Worm (Caenorhabditis elegans) whole organism, L4 larva: ENCODE measurements around the gene F53B7.4.
A peak's percentile ranks its signal among the peaks of the same experiment; 100 is the strongest.

Experiments
- D1046.2 ChIP-seq: fragments of 200-800 bp; sonication (Bioruptor generic); IDR thresholded peaks from 2 replicates; pipeline ENCODE4 v1.3.6; 2022; ENCODE audit warnings: missing genetic modification characterization, missing compliant biosample characterization
- F44E2.7 ChIP-seq: fragments of 200-800 bp; sonication (Bioruptor generic); IDR thresholded peaks from 2 replicates; pipeline ENCODE4 v2.1.2; 2022; ENCODE audit warnings: missing genetic modification characterization, missing compliant biosample characterization
- F49E8.2 ChIP-seq: sonication (generic microtip); optimal IDR thresholded peaks from 2 replicates; lab custom pipeline; 2016; ENCODE audit warnings: missing compliant biosample characterization, mild to moderate bottlenecking, missing genetic modification characterization, borderline replicate concordance
- R02D3.7 ChIP-seq: fragments of 150-350 bp; sonication (generic microtip); optimal IDR thresholded peaks from 3 replicates; lab custom pipeline; 2014; ENCODE audit warnings: missing biosample characterization, missing genetic modification characterization
- T20F7.1 ChIP-seq: fragments of 200-800 bp; sonication (Bioruptor generic); optimal IDR thresholded peaks from 2 replicates; lab custom pipeline; 2018; ENCODE audit warnings: mild to moderate bottlenecking, missing genetic modification characterization, missing compliant biosample characterization
- Y48G9A.11 ChIP-seq: fragments of 200-800 bp; sonication (Bioruptor generic); IDR thresholded peaks from 2 replicates; pipeline ENCODE4 v1.3.6; 2022; ENCODE audit warnings: missing genetic modification reagents, missing genetic modification characterization, missing compliant biosample characterization
- Y5F2A.4 ChIP-seq: fragments of 200-800 bp; sonication (Bioruptor generic); optimal IDR thresholded peaks from 2 replicates; lab custom pipeline; 2018; ENCODE audit warnings: mild to moderate bottlenecking, missing genetic modification characterization, missing compliant biosample characterization
- Y75B8A.6 ChIP-seq: fragments of 200-800 bp; sonication (Bioruptor generic); IDR thresholded peaks from 2 replicates; pipeline ENCODE4 v1.3.6; 2022; ENCODE audit warnings: missing genetic modification reagents, missing genetic modification characterization, missing compliant biosample characterization
- ZK337.2 ChIP-seq: fragments of 200-800 bp; sonication (Bioruptor generic); IDR thresholded peaks from 2 replicates; pipeline ENCODE4 v1.3.6; 2022; ENCODE audit warnings: missing genetic modification reagents, missing genetic modification characterization, missing compliant biosample characterization
- ZK546.5 ChIP-seq, 2 experiments: sonication (generic microtip); optimal IDR thresholded peaks; 2 replicates each; lab custom pipeline; 2017; ENCODE audit warnings: missing biosample characterization in 2 of 2, missing genetic modification characterization in 2 of 2
- ama-1 ChIP-seq: fragments of 150-350 bp; optimal IDR thresholded peaks from 2 replicates; lab custom pipeline; 2014; ENCODE audit warnings: inconsistent platforms, mixed read lengths
- arid-1 ChIP-seq: fragments of 200-800 bp; sonication (Bioruptor generic); conservative IDR thresholded peaks from 2 replicates; pipeline ENCODE4 v1.3.6; 2022; ENCODE audit warnings: missing genetic modification reagents, missing genetic modification characterization, missing compliant biosample characterization
- ceh-20 ChIP-seq: fragments of 200-800 bp; sonication (Bioruptor generic); IDR thresholded peaks from 2 replicates; pipeline ENCODE4 v1.3.6; 2022; ENCODE audit warnings: missing genetic modification reagents, missing genetic modification characterization, missing compliant biosample characterization
- ceh-32 ChIP-seq: sonication (generic microtip); optimal IDR thresholded peaks from 2 replicates; lab custom pipeline; 2016; ENCODE audit warnings: mild to moderate bottlenecking, missing genetic modification characterization, missing compliant biosample characterization; ENCODE audit not compliant: poor library complexity
- ceh-44 ChIP-seq: fragments of 200-800 bp; sonication (Bioruptor generic); IDR thresholded peaks from 2 replicates; pipeline ENCODE4 v1.3.6; 2022; ENCODE audit warnings: missing genetic modification reagents, missing genetic modification characterization, missing compliant biosample characterization
- ceh-82 ChIP-seq: sonication (generic microtip); optimal IDR thresholded peaks from 2 replicates; lab custom pipeline; 2017; ENCODE audit warnings: missing biosample characterization, missing genetic modification characterization
- ces-1 ChIP-seq: fragments of 150-350 bp; sonication (generic microtip); optimal IDR thresholded peaks from 4 replicates; lab custom pipeline; 2014; ENCODE audit warnings: missing biosample characterization, missing genetic modification reagents, missing genetic modification characterization
- ctbp-1 ChIP-seq: fragments of 200-800 bp; sonication (Bioruptor generic); IDR thresholded peaks from 2 replicates; pipeline ENCODE4 v1.3.6; 2022; ENCODE audit warnings: missing genetic modification reagents, missing genetic modification characterization, missing compliant biosample characterization
- daf-12 ChIP-seq: fragments of 150-350 bp; optimal IDR thresholded peaks from 2 replicates; lab custom pipeline; 2014; ENCODE audit warnings: missing biosample characterization, missing genetic modification reagents, missing genetic modification characterization
- daf-16 ChIP-seq, 3 experiments: sonication (generic microtip); optimal IDR thresholded peaks; 2 replicates each; lab custom pipeline; 2016 to 2017; ENCODE audit warnings: missing genetic modification characterization in 3 of 3, missing genetic modification reagents in 3 of 3, mild to moderate bottlenecking in 2 of 3, missing compliant biosample characterization in 2 of 3, missing biosample characterization in 1 of 3, moderate library complexity in 1 of 3
- daf-8 ChIP-seq: fragments of 200-800 bp; sonication (Bioruptor generic); IDR thresholded peaks from 2 replicates; pipeline ENCODE4 v1.3.6; 2022; ENCODE audit warnings: missing genetic modification characterization, missing compliant biosample characterization
- dmd-8 ChIP-seq: fragments of 200-800 bp; sonication (Bioruptor generic); IDR thresholded peaks from 2 replicates; pipeline ENCODE4 v1.3.6; 2022; ENCODE audit warnings: missing genetic modification characterization, missing compliant biosample characterization
- dve-1 ChIP-seq: sonication (generic microtip); optimal IDR thresholded peaks from 2 replicates; lab custom pipeline; 2017; ENCODE audit warnings: antibody characterized with exemption, mild to moderate bottlenecking, missing genetic modification characterization, missing compliant biosample characterization; ENCODE audit not compliant: insufficient read depth
- hif-1 ChIP-seq, 2 experiments: sonication (generic microtip); optimal IDR thresholded peaks; 2 replicates each; lab custom pipeline; 2016 to 2017; ENCODE audit warnings: missing compliant biosample characterization in 2 of 2, missing genetic modification characterization in 2 of 2, missing genetic modification reagents in 2 of 2, missing genotype in 2 of 2, mild to moderate bottlenecking in 1 of 2
- hlh-11 ChIP-seq: fragments of 200-800 bp; sonication (Bioruptor generic); optimal IDR thresholded peaks from 2 replicates; lab custom pipeline; 2018; ENCODE audit warnings: mild to moderate bottlenecking, missing genetic modification characterization, missing compliant biosample characterization
- hlh-30 ChIP-seq: sonication (generic microtip); optimal IDR thresholded peaks from 2 replicates; lab custom pipeline; 2017; ENCODE audit warnings: antibody characterized with exemption, mild to moderate bottlenecking, missing genetic modification characterization, missing compliant biosample characterization; ENCODE audit not compliant: insufficient read depth
- hmg-1.1 ChIP-seq: fragments of 200-800 bp; sonication (Bioruptor generic); IDR thresholded peaks from 2 replicates; pipeline ENCODE4 v1.3.6; 2022; ENCODE audit warnings: missing genetic modification reagents, missing genetic modification characterization, missing compliant biosample characterization
- lin-1 ChIP-seq: fragments of 200-800 bp; sonication (Bioruptor generic); IDR thresholded peaks from 2 replicates; pipeline ENCODE4 v1.3.6; 2022; ENCODE audit warnings: missing genetic modification reagents, missing genetic modification characterization, missing compliant biosample characterization
- lin-15B ChIP-seq: fragments of 150-350 bp; sonication (generic microtip); optimal IDR thresholded peaks from 3 replicates; lab custom pipeline; 2014; ENCODE audit warnings: missing biosample characterization, missing genetic modification characterization
- lin-29 ChIP-seq: fragments of 200-800 bp; sonication (Bioruptor generic); IDR thresholded peaks from 2 replicates; pipeline ENCODE4 v1.3.6; 2022; ENCODE audit warnings: missing genetic modification reagents, missing genetic modification characterization, missing compliant biosample characterization
- lin-38 ChIP-seq: fragments of 200-800 bp; sonication (Bioruptor generic); IDR thresholded peaks from 2 replicates; pipeline ENCODE4 v1.3.6; 2022; ENCODE audit warnings: missing genetic modification reagents, missing genetic modification characterization, missing compliant biosample characterization
- lsy-2 ChIP-seq, 2 experiments: fragments of 150-350 bp in 1 of 2; sonication (generic microtip) in 1 of 2; optimal IDR thresholded peaks; 2 replicates each; lab custom pipeline; 2014 to 2017; ENCODE audit warnings: missing biosample characterization in 2 of 2, missing genetic modification characterization in 2 of 2
- mdl-1 ChIP-seq, 2 experiments: fragments of 150-350 bp in 1 of 2; sonication (generic microtip) in 1 of 2; optimal IDR thresholded peaks; 2 replicates each; lab custom pipeline; 2014 to 2017; ENCODE audit warnings: missing biosample characterization in 2 of 2, missing genetic modification characterization in 2 of 2
- mdt-29 ChIP-seq: fragments of 200-800 bp; sonication (Bioruptor generic); IDR thresholded peaks from 2 replicates; pipeline ENCODE4 v1.3.6; 2022; ENCODE audit warnings: missing genetic modification reagents, missing genetic modification characterization, missing compliant biosample characterization
- mep-1 ChIP-seq: fragments of 150-350 bp; sonication (generic microtip); optimal IDR thresholded peaks from 3 replicates; lab custom pipeline; 2014; ENCODE audit warnings: missing biosample characterization, missing genetic modification characterization
- nhr-10 ChIP-seq: fragments of 150-350 bp; optimal IDR thresholded peaks from 2 replicates; lab custom pipeline; 2014; ENCODE audit warnings: missing biosample characterization, missing genetic modification characterization
- nhr-102 ChIP-seq: sonication (generic microtip); optimal IDR thresholded peaks from 2 replicates; lab custom pipeline; 2016; ENCODE audit warnings: mild to moderate bottlenecking, missing genetic modification characterization, moderate library complexity, missing compliant biosample characterization
- nhr-11 ChIP-seq: fragments of 150-350 bp; optimal IDR thresholded peaks from 2 replicates; lab custom pipeline; 2014; ENCODE audit warnings: missing biosample characterization, missing genetic modification characterization
- nhr-111 ChIP-seq: fragments of 200-800 bp; sonication (Bioruptor generic); optimal IDR thresholded peaks from 2 replicates; lab custom pipeline; 2018; ENCODE audit warnings: mild to moderate bottlenecking, missing genetic modification characterization, missing compliant biosample characterization
- nhr-6 ChIP-seq: fragments of 150-350 bp; optimal IDR thresholded peaks from 2 replicates; lab custom pipeline; 2014; ENCODE audit warnings: missing biosample characterization, missing genetic modification characterization
- nhr-76 ChIP-seq: fragments of 150-350 bp; optimal IDR thresholded peaks from 2 replicates; lab custom pipeline; 2014; ENCODE audit warnings: missing biosample characterization, missing genetic modification characterization
- sdz-12 ChIP-seq: fragments of 200-800 bp; sonication (Bioruptor generic); optimal IDR thresholded peaks from 2 replicates; lab custom pipeline; 2018; ENCODE audit warnings: mild to moderate bottlenecking, missing genetic modification characterization, missing compliant biosample characterization
- set-16 ChIP-seq: fragments of 200-800 bp; sonication (Bioruptor generic); IDR thresholded peaks from 2 replicates; pipeline ENCODE4 v1.3.6; 2022; ENCODE audit warnings: missing genetic modification reagents, missing genetic modification characterization, missing compliant biosample characterization
- snpc-1.2 ChIP-seq: fragments of 200-800 bp; sonication (Bioruptor generic); IDR thresholded peaks from 2 replicates; pipeline ENCODE4 v1.3.6; 2022; ENCODE audit warnings: missing genetic modification reagents, missing genetic modification characterization, missing compliant biosample characterization
- unc-39 ChIP-seq: sonication (generic microtip); optimal IDR thresholded peaks from 2 replicates; lab custom pipeline; 2017; ENCODE audit warnings: missing biosample characterization, missing genetic modification characterization
- unc-62 ChIP-seq, 3 experiments: fragments of 150-350 bp in 1 of 3; sonication (generic microtip); optimal IDR thresholded peaks in 2 of 3; peaks in 1 of 3; 1 replicate in 1 of 3; 2 replicates in 2 of 3; lab custom pipeline; 2014 to 2017; ENCODE audit warnings: missing biosample characterization in 3 of 3, missing genetic modification characterization in 3 of 3, missing genetic modification reagents in 3 of 3, missing genotype in 1 of 3
- zfp-2 ChIP-seq: sonication (generic microtip); optimal IDR thresholded peaks from 2 replicates; lab custom pipeline; 2016; ENCODE audit warnings: mild to moderate bottlenecking, missing genetic modification characterization, missing compliant biosample characterization
- zip-11 ChIP-seq: fragments of 200-800 bp; sonication (Bioruptor generic); IDR thresholded peaks from 2 replicates; pipeline ENCODE4 v1.3.6; 2022; ENCODE audit warnings: missing genetic modification characterization, missing compliant biosample characterization
- zip-2 ChIP-seq: fragments of 150-350 bp; optimal IDR thresholded peaks from 2 replicates; lab custom pipeline; 2014; ENCODE audit warnings: missing biosample characterization, missing genetic modification characterization
- ztf-7 ChIP-seq: fragments of 150-350 bp; optimal IDR thresholded peaks from 2 replicates; lab custom pipeline; 2014; ENCODE audit warnings: missing biosample characterization, missing genetic modification characterization

F53B7.4 gene

DNA sequence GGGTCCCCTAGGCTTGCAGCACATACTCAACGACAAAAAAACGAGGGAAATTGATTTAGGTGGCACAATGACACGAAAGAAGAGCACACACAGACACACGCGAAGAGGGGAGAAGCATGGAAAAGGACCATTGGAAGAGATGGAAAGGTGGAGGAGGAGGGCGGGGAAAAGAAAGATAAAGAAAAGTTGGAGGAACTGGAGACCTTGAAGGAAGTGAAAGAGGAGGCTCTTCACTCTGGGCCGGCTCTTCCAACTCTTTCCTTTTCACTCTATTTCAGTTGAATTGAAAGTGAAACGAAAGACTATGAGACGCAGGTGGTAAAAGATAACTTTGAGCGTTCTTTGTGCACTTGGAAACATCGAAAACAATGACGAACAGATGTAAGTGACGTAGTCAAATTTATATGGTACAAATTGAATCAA, 40.9 kb downstream of the F53B7.4 start (continued):
- TF ChIP-seq D1046.2 (GFP tag; lab: Robert Waterston, UW), result 0 out of 2 replicates have a peak, but pooled peaks have one; percentile 10
- no peak for TF ChIP-seq nhr-10 (tag; lab: Kevin White, UChicago)
- no peak for TF ChIP-seq Y48G9A.11
- TF ChIP-seq Y5F2A.4, result no peak
- TF ChIP-seq mep-1 (tag; lab: Kevin White, UChicago), result peak; percentile 60
- peak; percentile 24 to 57 for TF ChIP-seq lsy-2 (tag; optimal IDR thresholded peaks at IDR 0.05; lab: Kevin White, UChicago)
- TF ChIP-seq hmg-1.1 (GFP tag; lab: Robert Waterston, UW), result peak; percentile 64; the same call in 1 of the 2 replicates
- peak; percentile 56 for TF ChIP-seq ceh-20
- no peak for TF ChIP-seq unc-62 (GFP tag; optimal IDR thresholded peaks at IDR 0.05 in 1 of 2; lab: Kevin White, UChicago)
- no peak for TF ChIP-seq unc-62 (tag; optimal IDR thresholded peaks at IDR 0.05; lab: Kevin White, UChicago)
- no peak for TF ChIP-seq sdz-12 (GFP tag; lab: Kevin White, UChicago)
- TF ChIP-seq ctbp-1, result peak; percentile 84
- peak in 1 of 2 experiments; percentile 66 for TF ChIP-seq hif-1 (tag; optimal IDR thresholded peaks at IDR 0.05; lab: Kevin White, UChicago)
- TF ChIP-seq nhr-76 (tag; lab: Kevin White, UChicago), result no peak
- TF ChIP-seq ceh-44, result no peak
- TF ChIP-seq T20F7.1 (GFP tag; lab: Kevin White, UChicago), result peak; percentile 25
- no peak for TF ChIP-seq nhr-102 (tag; lab: Kevin White, UChicago)
- TF ChIP-seq R02D3.7 (tag; lab: Kevin White, UChicago), result no peak
- TF ChIP-seq F44E2.7 (GFP tag; lab: Robert Waterston, UW), result no peak
- peak; percentile 45 for TF ChIP-seq set-16 (GFP tag; lab: Robert Waterston, UW)
- TF ChIP-seq zfp-2 (tag; lab: Kevin White, UChicago), result no peak
- TF ChIP-seq ZK337.2 (GFP tag; lab: Robert Waterston, UW), result no peak
- TF ChIP-seq daf-12, result no peak
- no peak for TF ChIP-seq lin-1
- TF ChIP-seq mdt-29, result no peak
- TF ChIP-seq nhr-11 (tag; lab: Kevin White, UChicago), result peak; percentile 86
- TF ChIP-seq ztf-7, result no peak
- peak; percentile 60 for TF ChIP-seq lin-38 (GFP tag; lab: Robert Waterston, UW)
- no peak for TF ChIP-seq ceh-82 (tag; lab: Kevin White, UChicago)
- TF ChIP-seq ZK546.5 (tag; optimal IDR thresholded peaks at IDR 0.05; lab: Kevin White, UChicago), result no peak
- TF ChIP-seq F49E8.2 (tag; lab: Kevin White, UChicago), result no peak
- TF ChIP-seq nhr-111 (GFP tag; lab: Kevin White, UChicago), result no peak
- no peak for TF ChIP-seq unc-39 (tag; lab: Kevin White, UChicago)
- TF ChIP-seq mdl-1 (tag; optimal IDR thresholded peaks at IDR 0.05; lab: Kevin White, UChicago), result peak in 1 of 2 experiments; percentile 2
- TF ChIP-seq zip-2 (tag; lab: Kevin White, UChicago), result no peak
- no peak for TF ChIP-seq ceh-32 (tag; lab: Kevin White, UChicago)
- TF ChIP-seq dmd-8 (GFP tag; lab: Robert Waterston, UW), result no peak
- TF ChIP-seq Y75B8A.6 (GFP tag; lab: Robert Waterston, UW), result no peak
- no peak for TF ChIP-seq snpc-1.2 (GFP tag; lab: Robert Waterston, UW)
- peak; percentile 84 for TF ChIP-seq hlh-11 (tag; lab: Kevin White, UChicago)
- TF ChIP-seq daf-16 (GFP tag; optimal IDR thresholded peaks at IDR 0.05; lab: Kevin White, UChicago), result peak in 1 of 2 experiments; percentile 87
- peak; percentile 53 for TF ChIP-seq daf-16 (tag; optimal IDR thresholded peaks at IDR 0.05; lab: Kevin White, UChicago)
- TF ChIP-seq nhr-6 (tag; lab: Kevin White, UChicago), result no peak
- TF ChIP-seq lin-29 (GFP tag; lab: Robert Waterston, UW), result no peak
- no peak for TF ChIP-seq zip-11 (GFP tag; lab: Robert Waterston, UW)
- TF ChIP-seq ama-1 (lab: Kevin White, UChicago), result peak; percentile 6
- TF ChIP-seq hlh-30 (tag; lab: Kevin White, UChicago), result no peak
- peak; percentile 68 for TF ChIP-seq ces-1
- 0 out of 2 replicates have a peak, but pooled peaks have one; percentile 19 for TF ChIP-seq arid-1
- no peak for TF ChIP-seq daf-8 (GFP tag; lab: Robert Waterston, UW)
- TF ChIP-seq lin-15B (tag; lab: Kevin White, UChicago), result no peak
- peak; percentile 52 for TF ChIP-seq dve-1
